Worm (Caenorhabditis elegans): ENCODE measurements around the gene pqn-89.

Gene pqn-89

ce11 chrIV:6541435-6541834 is 34.9 kb downstream of the pqn-89 start, which contains the start of gene C01G5.25:
C01G5.25 (plus strand) TSS chrIV:6541684.
- TF ChIP-seq nhr-6 (tag; optimal IDR thresholded peaks at IDR 0.05) (no peak), fkh-10 (GFP tag; optimal IDR thresholded peaks at IDR 0.05) (peak; percentile 38)

ce11 chrIV:6542962-6543361 is 36.4 kb downstream of the pqn-89 start:
- no peak for TF ChIP-seq nhr-102 (tag; optimal IDR thresholded peaks at IDR 0.05)
- peak in 1 of 2 experiments; percentile 23 for TF ChIP-seq lsy-2 (tag; optimal IDR thresholded peaks at IDR 0.05)

- TF ChIP-seq fkh-10 (GFP tag; optimal IDR thresholded peaks at IDR 0.05), result peak; percentile 25
- TF ChIP-seq dmd-6 (GFP tag; IDR thresholded peaks at IDR 0.05), result no peak
- no peak for TF ChIP-seq lsy-2 (tag; optimal IDR thresholded peaks at IDR 0.05)
Measured at ce11 chrIV:6547397-6547796, 40.9 kb downstream of the pqn-89 start.

DNA sequence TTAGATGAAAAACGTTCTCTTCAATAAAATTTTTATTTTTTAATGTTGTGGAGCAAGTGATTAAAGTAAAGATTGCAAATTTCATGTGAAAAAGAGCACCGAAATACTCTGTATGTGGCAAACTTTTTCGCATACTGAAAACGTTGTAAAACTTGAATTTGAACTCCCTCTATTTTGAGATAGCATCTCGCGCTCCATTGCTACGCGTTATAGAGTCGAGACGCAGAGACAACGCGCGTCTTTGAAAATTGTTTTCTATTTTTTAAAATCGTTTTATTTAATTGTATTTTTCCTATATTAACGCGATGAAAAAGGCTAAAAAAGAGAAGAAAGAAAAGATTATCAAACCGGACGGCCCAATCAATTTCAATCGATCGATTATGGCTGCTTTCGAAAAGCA is 42.1 kb downstream of the pqn-89 start, which contains the start of gene fan-1:
Gene fan-1, plus strand, starts transcription at position 78 of the 400 bp plus-strand sequence.
- TF ChIP-seq snpc-1.2 (GFP tag; IDR thresholded peaks at IDR 0.05) (peak; percentile 57; the same call in 1 of the 2 replicates), zip-11 (GFP tag; IDR thresholded peaks at IDR 0.05) (no peak), nhr-48 (tag; optimal IDR thresholded peaks at IDR 0.05) (no peak), mdt-29 (GFP tag; IDR thresholded peaks at IDR 0.05) (no peak), Y48G9A.11 (GFP tag; IDR thresholded peaks at IDR 0.05) (no peak), egl-27 (tag; optimal IDR thresholded peaks at IDR 0.05) (no peak), mep-1 (tag; optimal IDR thresholded peaks at IDR 0.05) (peak; percentile 28), madf-9 (GFP tag; conservative IDR thresholded peaks at IDR 0.05) (no peak), F37D6.2 (tag; optimal IDR thresholded peaks at IDR 0.05) (peak; percentile 2), Y75B8A.6 (GFP tag; IDR thresholded peaks at IDR 0.05) (no peak), nhr-42 (GFP tag; IDR thresholded peaks at IDR 0.05) (0 out of 2 replicates have a peak, but pooled peaks have one; percentile 30), dve-1 (tag; optimal IDR thresholded peaks at IDR 0.05; ENCODE audit: insufficient read depth) (peak; percentile 60), sdz-12 (GFP tag; optimal IDR thresholded peaks at IDR 0.05) (no peak), nhr-6 (tag; optimal IDR thresholded peaks at IDR 0.05) (peak; percentile 53), lsy-2 (tag; optimal IDR thresholded peaks at IDR 0.05) (peak in 1 of 2 experiments; percentile 70), nhr-10 (tag; optimal IDR thresholded peaks at IDR 0.05) (no peak), dpl-1 (GFP tag; optimal IDR thresholded peaks at IDR 0.05) (peak; percentile 94), lim-7 (GFP tag; IDR thresholded peaks at IDR 0.05) (no peak), nhr-237 (tag; optimal IDR thresholded peaks at IDR 0.05) (no peak), lin-38 (GFP tag; IDR thresholded peaks at IDR 0.05) (peak; percentile 91), unc-62 (GFP tag; optimal IDR thresholded peaks at IDR 0.05 in 1 of 2) (peak in 1 of 2 experiments; percentile 79), unc-62 (tag; optimal IDR thresholded peaks at IDR 0.05) (no peak), hlh-30 (tag; optimal IDR thresholded peaks at IDR 0.05; ENCODE audit: insufficient read depth) (peak; percentile 19), snpc-4 (tag; optimal IDR thresholded peaks at IDR 0.05) (no peak), hmg-1.1 (GFP tag; IDR thresholded peaks at IDR 0.05) (peak; percentile 51)

DNA sequence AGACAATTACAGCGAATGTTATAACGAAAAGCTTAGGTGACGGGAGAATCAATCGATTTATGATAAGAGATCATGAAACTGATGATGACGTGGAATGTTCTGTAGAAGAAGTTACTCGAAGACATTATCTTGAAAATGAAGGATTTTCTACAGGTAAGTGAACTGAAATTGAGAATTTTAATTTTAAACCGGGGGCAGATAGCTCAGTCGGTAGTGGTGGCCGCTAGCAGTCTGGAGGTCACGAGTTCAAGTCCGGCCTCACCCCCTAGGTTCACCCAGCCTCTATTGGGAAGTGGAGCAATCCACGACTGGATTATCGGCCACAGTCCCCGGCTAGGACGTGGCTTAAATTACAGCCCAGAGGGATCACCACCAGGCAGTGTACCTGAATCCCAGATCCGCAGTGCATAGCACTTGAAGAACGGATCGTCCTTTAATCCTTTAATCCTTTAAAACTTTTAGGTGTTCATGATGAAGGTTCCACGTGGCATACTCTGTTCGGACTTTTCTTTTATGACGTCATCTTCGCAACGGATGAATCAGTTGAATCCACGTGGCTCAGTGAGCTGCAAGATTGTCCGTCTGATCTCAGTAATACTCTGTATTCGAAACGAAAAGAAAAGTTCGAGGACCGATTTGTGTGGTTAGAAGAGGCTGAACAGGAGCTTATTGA is 45.0 kb downstream of the pqn-89 start:
- peak; percentile 59; the same call in 1 of the 2 replicates for TF ChIP-seq snpc-1.2 (GFP tag; IDR thresholded peaks at IDR 0.05)
- peak; percentile 11; the same call in 1 of the 2 replicates for TF ChIP-seq set-16 (GFP tag; IDR thresholded peaks at IDR 0.05)

ce11 chrIV:6552036-6552435 is 45.5 kb downstream of the pqn-89 start:
- no peak for TF ChIP-seq attf-4 (tag; optimal IDR thresholded peaks at IDR 0.05)
- TF ChIP-seq hlh-11 (tag; optimal IDR thresholded peaks at IDR 0.05), result peak; percentile 11
- TF ChIP-seq ceh-28 (tag; optimal IDR thresholded peaks at IDR 0.05), result no peak
- no peak for TF ChIP-seq daf-16 (GFP tag; optimal IDR thresholded peaks at IDR 0.05)
- peak; percentile 79 for TF ChIP-seq daf-16 (tag; optimal IDR thresholded peaks at IDR 0.05)
- 0 out of 2 replicates have a peak, but pooled peaks have one; percentile 15 for TF ChIP-seq nhr-42 (GFP tag; IDR thresholded peaks at IDR 0.05)
- TF ChIP-seq dve-1 (tag; optimal IDR thresholded peaks at IDR 0.05; ENCODE audit: insufficient read depth), result peak; percentile 1
- no peak for TF ChIP-seq nhr-76 (tag; optimal IDR thresholded peaks at IDR 0.05)
- 0 out of 2 replicates have a peak, but pooled peaks have one; percentile 18 for TF ChIP-seq mdt-29 (GFP tag; IDR thresholded peaks at IDR 0.05)
- TF ChIP-seq mxl-2 (GFP tag; conservative IDR thresholded peaks at IDR 0.05), result no peak
- no peak for TF ChIP-seq nhr-11 (tag; optimal IDR thresholded peaks at IDR 0.05)
- TF ChIP-seq aha-1 (tag), result no peak
- no peak for TF ChIP-seq zag-1 (tag; optimal IDR thresholded peaks at IDR 0.05)
- no peak for TF ChIP-seq R02D3.7 (tag; optimal IDR thresholded peaks at IDR 0.05)
- TF ChIP-seq ama-1 (optimal IDR thresholded peaks at IDR 0.05), result no peak
- no peak for TF ChIP-seq F26F4.8 (GFP tag; conservative IDR thresholded peaks at IDR 0.05)
